Fruit fly (Drosophila melanogaster) whole organism, adult: Measurements from ENCODE around the gene CG9338.

Experiments used
- CG7045 ChIP-seq: fragments of 200-800 bp; sonication (Bioruptor generic); optimal IDR thresholded peaks from 2 replicates; lab custom pipeline; 2017; ENCODE audit warnings: missing biosample characterization, mild to moderate bottlenecking, missing genetic modification characterization
- CG7101 ChIP-seq: fragments of 200-800 bp; sonication (Bioruptor generic); optimal IDR thresholded peaks from 2 replicates; lab custom pipeline; 2018; ENCODE audit warnings: missing biosample characterization, mild to moderate bottlenecking, missing genetic modification characterization, moderate library complexity
- Crg-1 ChIP-seq: fragments of 200-800 bp; sonication (Bioruptor generic); optimal IDR thresholded peaks from 2 replicates; lab custom pipeline; 2016; ENCODE audit warnings: missing biosample characterization, missing genetic modification characterization
- Hr96 ChIP-seq: fragments of 200-800 bp; sonication (Bioruptor generic); optimal IDR thresholded peaks from 2 replicates; lab custom pipeline; 2016; ENCODE audit warnings: missing biosample characterization, missing genetic modification characterization
- Mnt ChIP-seq: fragments of 200-800 bp; sonication (Bioruptor generic); optimal IDR thresholded peaks from 2 replicates; lab custom pipeline; 2016; ENCODE audit warnings: missing biosample characterization, mild to moderate bottlenecking, missing genetic modification characterization
- bab1 ChIP-seq: fragments of 200-800 bp; sonication (Bioruptor generic); optimal IDR thresholded peaks from 3 replicates; lab custom pipeline; 2019; ENCODE audit warnings: missing biosample characterization, mild to moderate bottlenecking, missing genetic modification characterization, moderate library complexity
- cnc ChIP-seq, 2 experiments: fragments of >200 bp; optimal IDR thresholded peaks; 2 replicates each; lab custom pipeline; 2017
- kay ChIP-seq: fragments of 200-800 bp; sonication (Bioruptor generic); peaks from one replicate; lab custom pipeline; 2016; ENCODE audit warnings: missing biosample characterization, missing genetic modification characterization, borderline replicate concordance
- ovo ChIP-seq: fragments of 200-800 bp; sonication (Bioruptor generic); optimal IDR thresholded peaks from 2 replicates; lab custom pipeline; 2016; ENCODE audit warnings: missing biosample characterization, missing genetic modification characterization
- pad ChIP-seq: fragments of 200-800 bp; sonication (Bioruptor generic); optimal IDR thresholded peaks from 3 replicates; lab custom pipeline; 2017; ENCODE audit warnings: missing biosample characterization, missing genetic modification characterization, mild to moderate bottlenecking, moderate library complexity, missing genetic modification reagents
- toe ChIP-seq: fragments of 200-800 bp; sonication (Bioruptor generic); optimal IDR thresholded peaks from 2 replicates; lab custom pipeline; 2016; ENCODE audit warnings: missing biosample characterization, missing genetic modification characterization

- TF ChIP-seq CG7101 (tag; lab: Kevin White, UChicago) (peak; percentile 75), cnc (optimal IDR thresholded peaks at IDR 0.05; lab: Kevin White, UChicago) (no peak), Crg-1 (GFP tag; lab: Kevin White, UChicago) (no peak), Hr96 (GFP tag; lab: Kevin White, UChicago) (peak; percentile 33), kay (GFP tag; lab: Kevin White, UChicago) (no peak), Mnt (peak; percentile 4), bab1 (GFP tag; lab: Kevin White, UChicago) (no peak), ovo (GFP tag; lab: Kevin White, UChicago) (peak; percentile 19), pad (GFP tag; lab: Kevin White, UChicago) (peak; percentile 51), CG7045 (GFP tag; lab: Kevin White, UChicago) (peak; percentile 80), toe (GFP tag; lab: Kevin White, UChicago) (no peak)
These were observed 16.5 kb downstream of the CG9338 start for dm6 chr2L:20881353-20882079.
